Fruit fly (Drosophila melanogaster) whole organism, embryonic: ENCODE data around the gene CG7294.

Experiments
- Awh ChIP-seq: fragments of 200-800 bp; sonication (Bioruptor generic); IDR thresholded peaks from 2 replicates; pipeline ENCODE4, ENCODE4 v1.3.6; 2022; ENCODE audit warnings: missing biosample characterization, missing genetic modification characterization
- B-H2 ChIP-seq: fragments of 200-800 bp; sonication (Bioruptor generic); optimal IDR thresholded peaks from 2 replicates; lab custom pipeline; 2018; ENCODE audit warnings: missing biosample characterization, mild to moderate bottlenecking, missing genetic modification characterization
- BEAF-32 ChIP-seq: fragments of 200-800 bp; sonication (Bioruptor generic); optimal IDR thresholded peaks from 3 replicates; lab custom pipeline; 2017; ENCODE audit warnings: missing biosample characterization, missing genetic modification characterization, mild to moderate bottlenecking, moderate library complexity, missing genetic modification reagents
- Bgb ChIP-seq: fragments of 200-800 bp; sonication (Bioruptor generic); IDR thresholded peaks from 2 replicates; pipeline ENCODE4 v1.3.6; 2022; ENCODE audit warnings: missing biosample characterization, missing genetic modification characterization; ENCODE audit not compliant: partially characterized antibody
- CG10321 ChIP-seq: fragments of 200-800 bp; sonication (Bioruptor generic); IDR thresholded peaks from 2 replicates; pipeline ENCODE4 v1.3.6; 2022; ENCODE audit warnings: missing biosample characterization, missing genetic modification characterization
- CG10543 ChIP-seq: fragments of 200-800 bp; sonication (Bioruptor generic); optimal IDR thresholded peaks from 3 replicates; lab custom pipeline; 2017; ENCODE audit warnings: missing biosample characterization, mild to moderate bottlenecking, missing genetic modification characterization, moderate library complexity
- CG11247 ChIP-seq: fragments of 200-800 bp; sonication (Bioruptor generic); IDR thresholded peaks from 2 replicates; pipeline ENCODE4 v1.3.6; 2022; ENCODE audit warnings: missing biosample characterization, missing genetic modification characterization
- CG11504 ChIP-seq: fragments of 200-800 bp; sonication (Bioruptor generic); optimal IDR thresholded peaks from 3 replicates; lab custom pipeline; 2019; ENCODE audit warnings: missing biosample characterization, mild to moderate bottlenecking, missing genetic modification characterization, moderate library complexity
- CG11560 ChIP-seq: fragments of 200-800 bp; sonication (Bioruptor generic); IDR thresholded peaks from 3 replicates; pipeline ENCODE4 v1.3.6; 2022; ENCODE audit warnings: missing biosample characterization, missing genetic modification characterization
- CG13287 ChIP-seq: fragments of 200-800 bp; sonication (Bioruptor generic); IDR thresholded peaks from 2 replicates; pipeline ENCODE4 v1.3.6; 2022; ENCODE audit warnings: missing biosample characterization, missing genetic modification characterization; ENCODE audit not compliant: partially characterized antibody
- CG13296 ChIP-seq: fragments of 200-800 bp; sonication (Bioruptor generic); optimal IDR thresholded peaks from 3 replicates; lab custom pipeline; 2018; ENCODE audit warnings: missing biosample characterization, mild to moderate bottlenecking, missing genetic modification characterization
- CG13424 ChIP-seq: fragments of 200-800 bp; sonication (Bioruptor generic); optimal IDR thresholded peaks from 2 replicates; lab custom pipeline; 2019; ENCODE audit warnings: missing biosample characterization, mild to moderate bottlenecking, missing genetic modification characterization, moderate library complexity
- CG17829 ChIP-seq: fragments of 200-800 bp; optimal IDR thresholded peaks from 2 replicates; lab custom pipeline; 2019; ENCODE audit warnings: missing biosample characterization, mild to moderate bottlenecking, missing genetic modification characterization, moderate library complexity
- CG18619 ChIP-seq: fragments of 200-800 bp; sonication (Bioruptor generic); optimal IDR thresholded peaks from 3 replicates; lab custom pipeline; 2017; ENCODE audit warnings: missing biosample characterization, mild to moderate bottlenecking, missing genetic modification characterization
- CG4282 ChIP-seq: fragments of 200-800 bp; sonication (Bioruptor generic); optimal IDR thresholded peaks from 2 replicates; lab custom pipeline; 2016; ENCODE audit warnings: missing biosample characterization, missing genetic modification characterization
- CG8478 ChIP-seq: fragments of >200 bp; optimal IDR thresholded peaks from 2 replicates; lab custom pipeline; 2018
- CG8765 ChIP-seq: fragments of 200-800 bp; sonication (Bioruptor generic); IDR thresholded peaks from 2 replicates; pipeline ENCODE4 v1.3.6; 2022; ENCODE audit warnings: missing biosample characterization, missing genetic modification characterization
- CG9437 ChIP-seq: fragments of 200-800 bp; sonication (Bioruptor generic); optimal IDR thresholded peaks from 2 replicates; lab custom pipeline; 2018; ENCODE audit warnings: missing biosample characterization, mild to moderate bottlenecking, missing genetic modification characterization
- CG9609 ChIP-seq: fragments of 200-800 bp; sonication (Bioruptor generic); optimal IDR thresholded peaks from 3 replicates; lab custom pipeline; 2016; ENCODE audit warnings: missing biosample characterization, missing genetic modification characterization
- CHES-1-like ChIP-seq: fragments of 200-800 bp; sonication (Bioruptor generic); optimal IDR thresholded peaks from 2 replicates; lab custom pipeline; 2016; ENCODE audit warnings: missing biosample characterization, missing genetic modification characterization
- CoRest ChIP-seq: fragments of 200-800 bp; sonication (Bioruptor generic); optimal IDR thresholded peaks from 3 replicates; lab custom pipeline; 2018; ENCODE audit warnings: missing biosample characterization, mild to moderate bottlenecking, missing genetic modification characterization, moderate library complexity
- Dbx ChIP-seq: fragments of 200-800 bp; sonication (Bioruptor generic); IDR thresholded peaks from 3 replicates; pipeline ENCODE4 v1.3.6; 2022; ENCODE audit warnings: missing biosample characterization, missing genetic modification characterization
- Dip2 ChIP-seq: fragments of 200-800 bp; sonication (Bioruptor generic); IDR thresholded peaks from 2 replicates; pipeline ENCODE4 v1.3.6; 2022; ENCODE audit warnings: missing biosample characterization, missing genetic modification characterization
- Doc3 ChIP-seq: fragments of 200-800 bp; sonication (Bioruptor generic); IDR thresholded peaks from 3 replicates; pipeline ENCODE4 v1.3.6; 2022; ENCODE audit warnings: missing biosample characterization, missing genetic modification characterization; ENCODE audit not compliant: partially characterized antibody
- Fer1 ChIP-seq: fragments of 200-800 bp; sonication (Bioruptor generic); optimal IDR thresholded peaks from 2 replicates; lab custom pipeline; 2017; ENCODE audit warnings: missing biosample characterization, mild to moderate bottlenecking, missing genetic modification characterization
- Gsc ChIP-seq: fragments of 200-800 bp; sonication (Bioruptor generic); IDR thresholded peaks from 2 replicates; pipeline ENCODE4 v1.3.6; 2022; ENCODE audit warnings: missing biosample characterization, missing genetic modification characterization
- HHEX ChIP-seq: fragments of 200-800 bp; sonication (Bioruptor generic); optimal IDR thresholded peaks from 3 replicates; lab custom pipeline; 2017; ENCODE audit warnings: missing biosample characterization, mild to moderate bottlenecking, missing genetic modification characterization, missing genetic modification reagents
- Hr39 ChIP-seq: fragments of >200 bp; optimal IDR thresholded peaks from 2 replicates; lab custom pipeline; 2017
- Hsf ChIP-seq: fragments of 200-800 bp; sonication (Bioruptor generic); optimal IDR thresholded peaks from 3 replicates; lab custom pipeline; 2016; ENCODE audit warnings: missing biosample characterization, missing genetic modification characterization
- MESR4 ChIP-seq: fragments of 200-800 bp; sonication (Bioruptor generic); optimal IDR thresholded peaks from 2 replicates; lab custom pipeline; 2018; ENCODE audit warnings: missing biosample characterization, mild to moderate bottlenecking, missing genetic modification characterization, moderate library complexity
- Mes4 ChIP-seq: fragments of 200-800 bp; sonication (Bioruptor generic); optimal IDR thresholded peaks from 2 replicates; lab custom pipeline; 2016; ENCODE audit warnings: missing biosample characterization, missing genetic modification characterization
- Oli ChIP-seq: fragments of 200-800 bp; sonication (Bioruptor generic); optimal IDR thresholded peaks from 2 replicates; lab custom pipeline; 2018; ENCODE audit warnings: missing biosample characterization, mild to moderate bottlenecking, missing genetic modification characterization, moderate library complexity
- Opbp ChIP-seq: fragments of 200-800 bp; sonication (Bioruptor generic); IDR thresholded peaks from 3 replicates; pipeline ENCODE4 v1.3.6; 2022; ENCODE audit warnings: missing biosample characterization, missing genetic modification characterization; ENCODE audit not compliant: partially characterized antibody
- PHDP ChIP-seq: fragments of 200-800 bp; sonication (Bioruptor generic); optimal IDR thresholded peaks from 3 replicates; lab custom pipeline; 2018; ENCODE audit warnings: missing biosample characterization, mild to moderate bottlenecking, missing genetic modification characterization, moderate library complexity
- Spps ChIP-seq: fragments of 200-800 bp; sonication (Bioruptor generic); optimal IDR thresholded peaks from 2 replicates; lab custom pipeline; 2018; ENCODE audit warnings: missing biosample characterization, mild to moderate bottlenecking, missing genetic modification characterization
- ab ChIP-seq: fragments of 200-800 bp; sonication (Bioruptor generic); optimal IDR thresholded peaks from 2 replicates; lab custom pipeline; 2016; ENCODE audit warnings: missing biosample characterization, missing genetic modification characterization
- bigmax ChIP-seq: fragments of 200-800 bp; sonication (Bioruptor generic); optimal IDR thresholded peaks from 2 replicates; lab custom pipeline; 2018; ENCODE audit warnings: missing biosample characterization, mild to moderate bottlenecking, missing genetic modification characterization
- bsh ChIP-seq, 2 experiments: fragments of 200-800 bp; sonication (Bioruptor generic); optimal IDR thresholded peaks; 2 replicates each; lab custom pipeline; 2017 to 2018; ENCODE audit warnings: mild to moderate bottlenecking in 2 of 2, missing biosample characterization in 2 of 2, missing genetic modification characterization in 2 of 2, moderate library complexity in 1 of 2
- cwo ChIP-seq: fragments of 200-800 bp; sonication (Bioruptor generic); optimal IDR thresholded peaks from 3 replicates; lab custom pipeline; 2017; ENCODE audit warnings: missing biosample characterization, missing genetic modification characterization, mild to moderate bottlenecking, moderate library complexity, missing genetic modification reagents
- disco-r ChIP-seq: fragments of 200-800 bp; sonication (Bioruptor generic); optimal IDR thresholded peaks from 2 replicates; lab custom pipeline; 2016; ENCODE audit warnings: missing biosample characterization, missing genetic modification characterization
- fu2 ChIP-seq: fragments of 200-800 bp; sonication (Bioruptor generic); optimal IDR thresholded peaks from 2 replicates; lab custom pipeline; 2016; ENCODE audit warnings: missing biosample characterization, missing genetic modification characterization
- jing ChIP-seq: fragments of 200-800 bp; sonication (Bioruptor generic); optimal IDR thresholded peaks from 2 replicates; lab custom pipeline; 2018; ENCODE audit warnings: missing biosample characterization, mild to moderate bottlenecking, missing genetic modification characterization
- psq ChIP-seq: fragments of 200-800 bp; sonication (Bioruptor generic); optimal IDR thresholded peaks from 2 replicates; lab custom pipeline; 2017; ENCODE audit warnings: missing biosample characterization, missing genetic modification characterization
- pzg ChIP-seq: fragments of 200-800 bp; sonication (Bioruptor generic); optimal IDR thresholded peaks from 3 replicates; lab custom pipeline; 2018; ENCODE audit warnings: missing biosample characterization, mild to moderate bottlenecking, missing genetic modification characterization, moderate library complexity
- sc ChIP-seq, 3 experiments: fragments of >200 bp in 2 of 3; fragments of 200-800 bp in 1 of 3; sonication (Bioruptor generic) in 1 of 3; optimal IDR thresholded peaks; 2 replicates in 2 of 3; 3 replicates in 1 of 3; lab custom pipeline; 2017; ENCODE audit warnings: mild to moderate bottlenecking in 1 of 3, missing biosample characterization in 1 of 3, missing genetic modification characterization in 1 of 3, missing genetic modification reagents in 1 of 3
- tll ChIP-seq, 2 experiments: fragments of 200-800 bp in 1 of 2; fragments of >200 bp in 1 of 2; sonication (Bioruptor generic) in 1 of 2; optimal IDR thresholded peaks; 2 replicates each; lab custom pipeline; 2017 to 2019; ENCODE audit warnings: missing biosample characterization in 2 of 2, missing genetic modification characterization in 2 of 2, mild to moderate bottlenecking in 1 of 2, moderate library complexity in 1 of 2
- toy ChIP-seq: fragments of 200-800 bp; sonication (Bioruptor generic); IDR thresholded peaks from 2 replicates; pipeline ENCODE4 v1.3.6; 2022; ENCODE audit warnings: missing biosample characterization, missing genetic modification characterization
- tx ChIP-seq: fragments of 200-800 bp; sonication (Bioruptor generic); optimal IDR thresholded peaks from 2 replicates; lab custom pipeline; 2016; ENCODE audit warnings: missing biosample characterization, missing genetic modification characterization
- vnd ChIP-seq: fragments of 200-800 bp; sonication (Bioruptor generic); IDR thresholded peaks from 3 replicates; pipeline ENCODE4 v1.3.6; 2022; ENCODE audit warnings: missing biosample characterization, missing genetic modification characterization; ENCODE audit not compliant: partially characterized antibody

The CG7294 gene

dm6 chr2L:10732343-10732808, 43.3 kb upstream of the CG7294 start, which contains the start of the genes EMC3 and Dpy-30L1 (continued):
- TF ChIP-seq CG18619 (GFP tag; lab: Kevin White, UChicago) = no peak
- peak; percentile 85 for TF ChIP-seq Doc3 (GFP tag; lab: Robert Waterston, UW)
- no peak for TF ChIP-seq CG8765 (GFP tag; lab: Robert Waterston, UW)
- TF ChIP-seq Mes4 (GFP tag; lab: Kevin White, UChicago) = no peak
- TF ChIP-seq Awh (GFP tag; lab: Robert Waterston, UW) = no peak
- peak; percentile 26 for TF ChIP-seq fu2 (GFP tag; lab: Kevin White, UChicago)
- TF ChIP-seq CG10543 (GFP tag; lab: Kevin White, UChicago) = no peak
- no peak for TF ChIP-seq CG10321 (GFP tag; lab: Robert Waterston, UW)
- peak; percentile 73 for TF ChIP-seq CG11560 (tag; lab: Robert Waterston, UW)
- TF ChIP-seq Oli (tag; lab: Kevin White, UChicago) = peak; percentile 28
- TF ChIP-seq CoRest (tag; lab: Kevin White, UChicago) = peak; percentile 74
- no peak for TF ChIP-seq Gsc (GFP tag; lab: Robert Waterston, UW)
- no peak for TF ChIP-seq sc (optimal IDR thresholded peaks at IDR 0.05; lab: Kevin White, UChicago)
- no peak for TF ChIP-seq sc (GFP tag; optimal IDR thresholded peaks at IDR 0.05; lab: Kevin White, UChicago)
- TF ChIP-seq Spps = no peak
- TF ChIP-seq Fer1 (GFP tag; lab: Kevin White, UChicago) = peak; percentile 57
- peak; percentile 18 for TF ChIP-seq disco-r (GFP tag; lab: Kevin White, UChicago)
- no peak for TF ChIP-seq cwo (GFP tag; lab: Kevin White, UChicago)
- TF ChIP-seq vnd = peak; percentile 78
- no peak for TF ChIP-seq jing (GFP tag; lab: Kevin White, UChicago)
- TF ChIP-seq MESR4 (GFP tag; lab: Kevin White, UChicago) = peak; percentile 21
- no peak for TF ChIP-seq Dip2
- peak; percentile 17 for TF ChIP-seq CG9609 (GFP tag; lab: Kevin White, UChicago)
- peak; percentile 23 for TF ChIP-seq B-H2 (GFP tag; lab: Kevin White, UChicago)
- no peak for TF ChIP-seq toy (GFP tag; lab: Robert Waterston, UW)
- TF ChIP-seq Opbp = peak; percentile 72; the same call in 2 of the 3 replicates
- TF ChIP-seq bigmax (GFP tag; lab: Kevin White, UChicago) = no peak
- peak; percentile 12 for TF ChIP-seq CG4282 (GFP tag; lab: Kevin White, UChicago)
- TF ChIP-seq Dbx (GFP tag; lab: Robert Waterston, UW) = peak; percentile 75
- peak; percentile 75 for TF ChIP-seq Bgb
- peak; percentile 67 for TF ChIP-seq PHDP (tag; lab: Kevin White, UChicago)
- TF ChIP-seq CG13296 = no peak
- peak; percentile 92 for TF ChIP-seq CG13287
- peak; percentile 91 for TF ChIP-seq BEAF-32 (GFP tag; lab: Kevin White, UChicago)
- TF ChIP-seq Hsf (GFP tag; lab: Kevin White, UChicago) = peak; percentile 67
- no peak for TF ChIP-seq CG8478 (lab: Kevin White, UChicago)
- no peak for TF ChIP-seq psq (GFP tag; lab: Kevin White, UChicago)
- peak; percentile 15 for TF ChIP-seq HHEX (GFP tag; lab: Kevin White, UChicago)
- TF ChIP-seq CHES-1-like = peak; percentile 33
- peak in 1 of 2 experiments; percentile 38 for TF ChIP-seq tll (GFP tag; optimal IDR thresholded peaks at IDR 0.05; lab: Kevin White, UChicago)
- TF ChIP-seq bsh (GFP tag; optimal IDR thresholded peaks at IDR 0.05; lab: Kevin White, UChicago) = peak in 1 of 2 experiments; percentile 53
- TF ChIP-seq tx (GFP tag; lab: Kevin White, UChicago) = peak; percentile 25
- TF ChIP-seq CG13424 (tag; lab: Kevin White, UChicago) = peak; percentile 70
- no peak for TF ChIP-seq CG9437 (GFP tag; lab: Kevin White, UChicago)
- TF ChIP-seq pzg (GFP tag; lab: Kevin White, UChicago) = peak; percentile 72
- 0 out of 2 replicates have a peak, but pooled peaks have one; percentile 16 for TF ChIP-seq CG11247 (GFP tag; lab: Robert Waterston, UW)
- no peak for TF ChIP-seq CG11504
- no peak for TF ChIP-seq ab (GFP tag; lab: Kevin White, UChicago)
- no peak for TF ChIP-seq Hr39
- peak; percentile 64 for TF ChIP-seq CG17829 (tag; lab: Kevin White, UChicago)
